Worm (Caenorhabditis elegans): ENCODE data around the gene ndua-5.

ndua-5 gene

DNA sequence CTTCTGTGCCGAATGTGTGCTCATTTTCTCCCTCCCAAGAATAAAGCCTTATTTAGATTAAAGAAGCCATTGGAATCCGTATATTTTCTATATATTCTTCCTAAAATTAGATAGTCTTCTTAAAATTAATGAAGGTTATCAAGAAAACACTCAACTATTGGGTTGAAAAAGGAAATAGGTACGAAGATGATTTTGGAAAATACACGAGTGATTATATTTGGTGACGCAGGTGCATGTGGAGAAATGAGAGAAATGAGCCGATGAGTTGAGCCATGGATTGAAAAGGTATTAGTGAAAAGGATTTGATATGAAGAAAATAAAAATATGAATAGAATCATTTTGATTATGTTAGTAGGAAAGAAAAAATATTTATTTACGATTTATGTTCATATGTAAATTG is 43.8 kb downstream of the ndua-5 start, which contains the start of gene cng-3:
Gene cng-3, minus strand, starts transcription at position 102 of the 400 bp plus-strand sequence.
- no peak for TF ChIP-seq R02D3.7 (tag; optimal IDR thresholded peaks at IDR 0.05)
- TF ChIP-seq eor-1 (tag; optimal IDR thresholded peaks at IDR 0.05): no peak

DNA sequence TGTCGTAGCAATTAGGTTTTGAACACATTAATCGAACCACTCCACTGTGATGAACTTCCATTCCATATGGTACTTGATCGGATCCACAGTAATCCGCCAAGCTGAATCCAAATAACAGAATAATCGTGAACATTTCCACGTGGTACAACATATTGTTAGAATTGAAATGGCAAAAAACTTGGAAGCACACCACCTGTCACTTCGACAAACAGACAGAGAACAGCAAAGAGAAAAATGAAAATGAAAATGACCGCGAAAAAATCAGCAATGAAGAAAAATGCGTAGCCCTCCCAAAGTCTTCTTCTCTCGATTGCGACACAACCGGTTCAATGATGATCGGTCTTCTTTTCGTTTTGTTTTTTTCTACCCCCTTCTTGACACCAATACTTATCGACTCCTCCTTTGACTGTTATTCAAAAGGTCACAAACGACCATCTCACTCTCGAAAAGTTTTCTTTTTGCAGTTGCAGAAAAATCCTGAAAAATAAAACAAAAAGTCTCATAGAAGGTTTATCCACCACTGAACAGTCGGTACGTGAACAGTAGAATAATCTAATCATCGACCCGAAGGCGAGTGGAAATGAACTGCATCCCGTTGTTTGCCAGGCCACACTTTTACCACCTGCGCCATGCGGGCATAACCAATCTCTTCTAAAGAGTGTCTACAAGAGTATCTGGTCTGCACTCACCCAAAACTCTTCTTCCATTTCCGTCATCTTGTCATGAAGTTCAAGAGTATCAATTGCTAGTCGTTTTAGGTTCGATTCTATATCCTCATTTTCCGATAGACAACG is 47.4 kb downstream of the ndua-5 start, which contains the start of gene wrt-3:
Gene wrt-3, minus strand, starts transcription at position 322 of the 794 bp plus-strand sequence.
- TF ChIP-seq nhr-12 (tag; optimal IDR thresholded peaks at IDR 0.05) (no peak), tbx-2 (tag; optimal IDR thresholded peaks at IDR 0.05) (no peak), nhr-28 (tag; optimal IDR thresholded peaks at IDR 0.05) (no peak), aly-2 (tag; optimal IDR thresholded peaks at IDR 0.05) (no peak), nhr-43 (tag; optimal IDR thresholded peaks at IDR 0.05; ENCODE audit: poor library complexity, severe bottlenecking) (peak; percentile 89), elt-3 (tag; optimal IDR thresholded peaks at IDR 0.05) (peak in 1 of 3 experiments; percentile 68), elt-1 (tag; optimal IDR thresholded peaks at IDR 0.05) (no peak), egl-5 (tag; optimal IDR thresholded peaks at IDR 0.05) (no peak), ceh-28 (tag; optimal IDR thresholded peaks at IDR 0.05) (no peak), nhr-25 (tag; optimal IDR thresholded peaks at IDR 0.05) (peak; percentile 33), elt-2 (tag; optimal IDR thresholded peaks at IDR 0.05) (peak; percentile 46), lsy-12 (tag; optimal IDR thresholded peaks at IDR 0.05) (peak; percentile 59), unc-62 (GFP tag; optimal IDR thresholded peaks at IDR 0.05) (no peak), nfya-1 (tag; optimal IDR thresholded peaks at IDR 0.05; ENCODE audit: insufficient read depth) (no peak), ZK546.5 (tag; optimal IDR thresholded peaks at IDR 0.05) (no peak), snpc-4 (tag; optimal IDR thresholded peaks at IDR 0.05) (no peak), nhr-76 (tag; optimal IDR thresholded peaks at IDR 0.05) (no peak), lin-15B (tag; optimal IDR thresholded peaks at IDR 0.05) (no peak), skn-1 (tag; optimal IDR thresholded peaks at IDR 0.05) (no peak), jun-1 (tag; optimal IDR thresholded peaks at IDR 0.05) (peak; percentile 12), R02D3.7 (tag; optimal IDR thresholded peaks at IDR 0.05) (peak; percentile 4), lin-39 (tag; optimal IDR thresholded peaks at IDR 0.05) (peak; percentile 65), pqm-1 (tag; optimal IDR thresholded peaks at IDR 0.05) (peak; percentile 46)
